Fruit fly (Drosophila melanogaster): ENCODE data around the gene nocte.

nocte gene

dm6 chrX:10463056-10463710 lies 11.3 kb downstream of the nocte start (continued):
- no peak for TF ChIP-seq Gug (GFP tag; IDR thresholded peaks at IDR 0.05)
- no peak for TF ChIP-seq Ets65A (GFP tag)
- no peak for TF ChIP-seq CG13775 (GFP tag; optimal IDR thresholded peaks at IDR 0.05)
- TF ChIP-seq CG12769 (tag; optimal IDR thresholded peaks at IDR 0.05): no peak
- TF ChIP-seq pum (GFP tag; optimal IDR thresholded peaks at IDR 0.05): no peak
- no peak for TF ChIP-seq seq (GFP tag; IDR thresholded peaks at IDR 0.05)
- no peak for TF ChIP-seq CG12744 (GFP tag; optimal IDR thresholded peaks at IDR 0.05)
- no peak for TF ChIP-seq CG33557 (GFP tag; optimal IDR thresholded peaks at IDR 0.05)
- TF ChIP-seq insv (GFP tag; optimal IDR thresholded peaks at IDR 0.05): peak in 1 of 2 experiments; percentile 28
- TF ChIP-seq sens-2 (GFP tag; IDR thresholded peaks at IDR 0.05): no peak
- TF ChIP-seq CG18476 (GFP tag; optimal IDR thresholded peaks at IDR 0.05): no peak
- TF ChIP-seq Ptx1 (GFP tag; IDR thresholded peaks at IDR 0.05): no peak
- no peak for TF ChIP-seq Hmx (GFP tag; optimal IDR thresholded peaks at IDR 0.05)
- TF ChIP-seq CG3726 (GFP tag; IDR thresholded peaks at IDR 0.05): no peak
- TF ChIP-seq CG13894 (tag; optimal IDR thresholded peaks at IDR 0.05): no peak
- no peak for TF ChIP-seq Hand (GFP tag; optimal IDR thresholded peaks at IDR 0.05)
- TF ChIP-seq CG7987 (GFP tag; optimal IDR thresholded peaks at IDR 0.05): no peak
- no peak for TF ChIP-seq Dek (tag; optimal IDR thresholded peaks at IDR 0.05)
- no peak for TF ChIP-seq z (GFP tag; IDR thresholded peaks at IDR 0.05)
- TF ChIP-seq CG9727 (GFP tag; optimal IDR thresholded peaks at IDR 0.05): peak; percentile 1
- TF ChIP-seq CG4424 (GFP tag; optimal IDR thresholded peaks at IDR 0.05): peak; percentile 7
- TF ChIP-seq prd (optimal IDR thresholded peaks at IDR 0.05): no peak
- TF ChIP-seq prd (GFP tag; IDR thresholded peaks at IDR 0.05): no peak
- no peak for TF ChIP-seq tap (tag; optimal IDR thresholded peaks at IDR 0.05)
- no peak for TF ChIP-seq otp (GFP tag; IDR thresholded peaks at IDR 0.05)
- TF ChIP-seq trh (GFP tag; optimal IDR thresholded peaks at IDR 0.05): no peak
- no peak for TF ChIP-seq CG16863 (GFP tag; optimal IDR thresholded peaks at IDR 0.05)
- no peak for TF ChIP-seq tx (GFP tag; optimal IDR thresholded peaks at IDR 0.05)
- no peak for TF ChIP-seq tll (GFP tag; optimal IDR thresholded peaks at IDR 0.05)
- no peak for TF ChIP-seq Max (GFP tag; optimal IDR thresholded peaks at IDR 0.05)
- no peak for TF ChIP-seq klu (GFP tag; IDR thresholded peaks at IDR 0.05)
- no peak for TF ChIP-seq gt (GFP tag; IDR thresholded peaks at IDR 0.05)
- TF ChIP-seq PHDP (tag; optimal IDR thresholded peaks at IDR 0.05): no peak
- no peak for TF ChIP-seq eyg (GFP tag; optimal IDR thresholded peaks at IDR 0.05)
- TF ChIP-seq CHES-1-like (GFP tag; optimal IDR thresholded peaks at IDR 0.05): no peak
- TF ChIP-seq run (tag; optimal IDR thresholded peaks at IDR 0.05): no peak
- TF ChIP-seq jigr1 (GFP tag; IDR thresholded peaks at IDR 0.05): no peak
- TF ChIP-seq CG10543 (GFP tag; optimal IDR thresholded peaks at IDR 0.05): no peak
- no peak for TF ChIP-seq sug (tag; optimal IDR thresholded peaks at IDR 0.05)
- no peak for TF ChIP-seq CG9797 (GFP tag; optimal IDR thresholded peaks at IDR 0.05)
- no peak for TF ChIP-seq sr (GFP tag; IDR thresholded peaks at IDR 0.05)
- peak; percentile 12 for TF ChIP-seq Side (GFP tag; optimal IDR thresholded peaks at IDR 0.05)
- TF ChIP-seq lbe (GFP tag; optimal IDR thresholded peaks at IDR 0.05): no peak
- TF ChIP-seq phol (tag; optimal IDR thresholded peaks at IDR 0.05): peak; percentile 50
- TF ChIP-seq chn (GFP tag; optimal IDR thresholded peaks at IDR 0.05): no peak
- TF ChIP-seq CG6854 (GFP tag; optimal IDR thresholded peaks at IDR 0.05): no peak
- no peak for TF ChIP-seq CG9215 (GFP tag; IDR thresholded peaks at IDR 0.05)
- peak; percentile 51; the same call in 2 of the 4 replicates for TF ChIP-seq Dll (GFP tag; IDR thresholded peaks at IDR 0.05; ENCODE audit: partially characterized antibody)
- no peak for TF ChIP-seq CG18262 (tag; optimal IDR thresholded peaks at IDR 0.05)
- TF ChIP-seq chif (GFP tag; optimal IDR thresholded peaks at IDR 0.05): no peak
- no peak for TF ChIP-seq HLH3B (GFP tag; IDR thresholded peaks at IDR 0.05)
- no peak for TF ChIP-seq lmd (GFP tag; IDR thresholded peaks at IDR 0.05)
